Fruit fly (Drosophila melanogaster) whole organism, embryonic: ENCODE results near the gene Pdhb.

ENCODE experiments used
- CG11695 ChIP-seq: fragments of 200-800 bp; sonication (Bioruptor generic); IDR thresholded peaks from 3 replicates; pipeline ENCODE4 v1.3.6; 2022; ENCODE audit warnings: missing biosample characterization, missing genetic modification characterization
- CG11723 ChIP-seq: fragments of 200-800 bp; sonication (Bioruptor generic); optimal IDR thresholded peaks from 2 replicates; lab custom pipeline; 2017; ENCODE audit warnings: missing biosample characterization, mild to moderate bottlenecking, missing genetic modification characterization
- CG12155 ChIP-seq: fragments of 200-800 bp; sonication (Bioruptor generic); optimal IDR thresholded peaks from 3 replicates; lab custom pipeline; 2016; ENCODE audit warnings: missing biosample characterization, missing genetic modification characterization
- CG1647 ChIP-seq: fragments of 200-800 bp; sonication (Bioruptor generic); optimal IDR thresholded peaks from 3 replicates; lab custom pipeline; 2016; ENCODE audit warnings: missing biosample characterization, missing genetic modification characterization
- CG1832 ChIP-seq: fragments of 200-800 bp; sonication (Bioruptor generic); optimal IDR thresholded peaks from 2 replicates; lab custom pipeline; 2017; ENCODE audit warnings: missing biosample characterization, mild to moderate bottlenecking, missing genetic modification characterization, inconsistent platforms
- CG2116 ChIP-seq: fragments of 200-800 bp; sonication (Bioruptor generic); optimal IDR thresholded peaks from 3 replicates; lab custom pipeline; 2018; ENCODE audit warnings: missing biosample characterization, mild to moderate bottlenecking, missing genetic modification characterization
- CG2678 ChIP-seq: fragments of 200-800 bp; sonication (Bioruptor generic); optimal IDR thresholded peaks from 3 replicates; lab custom pipeline; 2019; ENCODE audit warnings: missing biosample characterization, mild to moderate bottlenecking, missing genetic modification characterization, moderate library complexity
- CG4360 ChIP-seq: fragments of 200-800 bp; sonication (Bioruptor generic); IDR thresholded peaks from 2 replicates; pipeline ENCODE4 v1.3.6; 2022; ENCODE audit warnings: missing biosample characterization, missing genetic modification characterization
- CG4617 ChIP-seq: fragments of 200-800 bp; sonication (Bioruptor generic); optimal IDR thresholded peaks from 3 replicates; lab custom pipeline; 2016; ENCODE audit warnings: missing biosample characterization, missing genetic modification characterization, borderline replicate concordance
- CG4820 ChIP-seq: fragments of 200-800 bp; sonication (Bioruptor generic); optimal IDR thresholded peaks from 3 replicates; lab custom pipeline; 2016; ENCODE audit warnings: missing biosample characterization, missing genetic modification characterization
- CG6683 ChIP-seq: fragments of 200-800 bp; sonication (Bioruptor generic); optimal IDR thresholded peaks from 2 replicates; lab custom pipeline; 2017; ENCODE audit warnings: missing biosample characterization, mild to moderate bottlenecking, missing genetic modification characterization, missing genetic modification reagents
- CG6689 ChIP-seq: fragments of 200-800 bp; sonication (Bioruptor generic); IDR thresholded peaks from 2 replicates; pipeline ENCODE4 v1.3.6; 2022; ENCODE audit warnings: missing biosample characterization, missing genetic modification characterization
- CG7786 ChIP-seq: fragments of 200-800 bp; sonication (Bioruptor generic); optimal IDR thresholded peaks from 2 replicates; lab custom pipeline; 2016; ENCODE audit warnings: missing biosample characterization, missing genetic modification characterization
- CG7963 ChIP-seq: fragments of 200-800 bp; sonication (Bioruptor generic); IDR thresholded peaks from 3 replicates; pipeline ENCODE4 v1.3.6; 2022; ENCODE audit warnings: missing biosample characterization, missing genetic modification characterization; ENCODE audit not compliant: partially characterized antibody
- CG7987 ChIP-seq: fragments of 200-800 bp; sonication (Bioruptor generic); optimal IDR thresholded peaks from 2 replicates; lab custom pipeline; 2018; ENCODE audit warnings: missing biosample characterization, mild to moderate bottlenecking, missing genetic modification characterization, moderate library complexity
- CG8359 ChIP-seq: fragments of 200-800 bp; sonication (Bioruptor generic); optimal IDR thresholded peaks from 2 replicates; lab custom pipeline; 2017; ENCODE audit warnings: missing biosample characterization, mild to moderate bottlenecking, missing genetic modification characterization, borderline replicate concordance
- CG8388 ChIP-seq: fragments of 200-800 bp; sonication (Bioruptor generic); optimal IDR thresholded peaks from 2 replicates; lab custom pipeline; 2019; ENCODE audit warnings: missing biosample characterization, mild to moderate bottlenecking, missing genetic modification characterization, moderate library complexity
- Doc3 ChIP-seq: fragments of 200-800 bp; sonication (Bioruptor generic); IDR thresholded peaks from 3 replicates; pipeline ENCODE4 v1.3.6; 2022; ENCODE audit warnings: missing biosample characterization, missing genetic modification characterization; ENCODE audit not compliant: partially characterized antibody
- E2f1 ChIP-seq: fragments of 200-800 bp; sonication (Bioruptor generic); IDR thresholded peaks from 2 replicates; pipeline ENCODE4 v1.3.6; 2022; ENCODE audit warnings: missing biosample characterization, missing genetic modification characterization
- Hmr ChIP-seq: fragments of 200-800 bp; sonication (Bioruptor generic); optimal IDR thresholded peaks from 3 replicates; lab custom pipeline; 2017; ENCODE audit warnings: mild to moderate bottlenecking, missing biosample characterization, missing genetic modification reagents, missing genetic modification characterization
- MTF-1 ChIP-seq: fragments of 200-800 bp; sonication (Bioruptor generic); optimal IDR thresholded peaks from 2 replicates; lab custom pipeline; 2018; ENCODE audit warnings: missing biosample characterization, mild to moderate bottlenecking, missing genetic modification characterization, borderline replicate concordance
- Optix ChIP-seq: fragments of 200-800 bp; sonication (Bioruptor generic); IDR thresholded peaks from 3 replicates; pipeline ENCODE4 v1.3.6; 2022; ENCODE audit warnings: missing biosample characterization, missing genetic modification characterization
- Poxn ChIP-seq: fragments of 200-800 bp; sonication (Bioruptor generic); IDR thresholded peaks from 2 replicates; pipeline ENCODE4 v1.3.6; 2022; ENCODE audit warnings: missing biosample characterization, missing genetic modification characterization
- TFAM ChIP-seq: fragments of 200-800 bp; sonication (Bioruptor generic); optimal IDR thresholded peaks from 2 replicates; lab custom pipeline; 2017; ENCODE audit warnings: missing biosample characterization, missing genetic modification characterization, inconsistent platforms
- Trl ChIP-seq, 3 experiments: fragments of >200 bp in 2 of 3; fragments of 200-800 bp in 1 of 3; sonication (Bioruptor generic) in 1 of 3; optimal IDR thresholded peaks; 2 replicates in 1 of 3; 3 replicates in 2 of 3; lab custom pipeline; 2016 to 2017; ENCODE audit warnings: missing biosample characterization in 1 of 3, missing genetic modification characterization in 1 of 3
- ab ChIP-seq: fragments of 200-800 bp; sonication (Bioruptor generic); optimal IDR thresholded peaks from 2 replicates; lab custom pipeline; 2016; ENCODE audit warnings: missing biosample characterization, missing genetic modification characterization
- abd-A ChIP-seq: fragments of 200-800 bp; sonication (Bioruptor generic); optimal IDR thresholded peaks from 3 replicates; lab custom pipeline; 2019; ENCODE audit warnings: missing biosample characterization, mild to moderate bottlenecking, missing genetic modification characterization, moderate library complexity
- aop ChIP-seq: fragments of 200-800 bp; sonication (Bioruptor generic); IDR thresholded peaks from 2 replicates; pipeline ENCODE4 v1.3.6; 2022; ENCODE audit warnings: missing biosample characterization, missing genetic modification characterization
- ash1 ChIP-seq: fragments of 200-800 bp; sonication (Bioruptor generic); optimal IDR thresholded peaks from 2 replicates; lab custom pipeline; 2018; ENCODE audit warnings: missing biosample characterization, mild to moderate bottlenecking, missing genetic modification characterization
- bcd ChIP-seq: fragments of 200-800 bp; sonication (Bioruptor generic); optimal IDR thresholded peaks from 2 replicates; lab custom pipeline; 2017; ENCODE audit warnings: missing biosample characterization, mild to moderate bottlenecking, missing genetic modification characterization
- bigmax ChIP-seq: fragments of 200-800 bp; sonication (Bioruptor generic); optimal IDR thresholded peaks from 2 replicates; lab custom pipeline; 2018; ENCODE audit warnings: missing biosample characterization, mild to moderate bottlenecking, missing genetic modification characterization
- crol ChIP-seq: fragments of 200-800 bp; sonication (Bioruptor generic); IDR thresholded peaks from 2 replicates; pipeline ENCODE4 v1.3.6; 2022; ENCODE audit warnings: missing biosample characterization, missing genetic modification characterization
- ems ChIP-seq: fragments of 200-800 bp; sonication (Bioruptor generic); optimal IDR thresholded peaks from 3 replicates; lab custom pipeline; 2016; ENCODE audit warnings: missing biosample characterization, missing genetic modification characterization
- fu2 ChIP-seq: fragments of 200-800 bp; sonication (Bioruptor generic); optimal IDR thresholded peaks from 2 replicates; lab custom pipeline; 2016; ENCODE audit warnings: missing biosample characterization, missing genetic modification characterization
- hb ChIP-seq: fragments of 200-800 bp; sonication (Bioruptor generic); IDR thresholded peaks from 3 replicates; pipeline ENCODE4 v1.3.6; 2022; ENCODE audit warnings: missing biosample characterization, missing genetic modification characterization; ENCODE audit not compliant: partially characterized antibody
- hbn ChIP-seq: fragments of 200-800 bp; sonication (Bioruptor generic); IDR thresholded peaks from 2 replicates; pipeline ENCODE4 v1.3.6; 2022; ENCODE audit warnings: missing biosample characterization, missing genetic modification characterization; ENCODE audit not compliant: partially characterized antibody
- inv ChIP-seq: fragments of 200-800 bp; sonication (Bioruptor generic); IDR thresholded peaks from 2 replicates; pipeline ENCODE4 v1.3.6; 2022; ENCODE audit warnings: missing biosample characterization, missing genetic modification characterization; ENCODE audit not compliant: partially characterized antibody
- jigr1 ChIP-seq: fragments of 200-800 bp; sonication (Bioruptor generic); IDR thresholded peaks from 3 replicates; pipeline ENCODE4 v1.3.6; 2022; ENCODE audit warnings: missing biosample characterization, missing genetic modification characterization
- klu ChIP-seq: fragments of 200-800 bp; sonication (Bioruptor generic); IDR thresholded peaks from 2 replicates; pipeline ENCODE4 v1.3.6; 2022; ENCODE audit warnings: missing biosample characterization, missing genetic modification characterization
- lov ChIP-seq, 2 experiments: fragments of 200-800 bp in 1 of 2; fragments of >200 bp in 1 of 2; sonication (Bioruptor generic) in 1 of 2; IDR thresholded peaks in 1 of 2; optimal IDR thresholded peaks in 1 of 2; 2 replicates in 1 of 2; 3 replicates in 1 of 2; pipeline versions ENCODE4 v1.3.6 to Lab custom; 2017 to 2022; ENCODE audit warnings: missing biosample characterization in 1 of 2, missing genetic modification characterization in 1 of 2
- mam ChIP-seq: fragments of 200-800 bp; sonication (Bioruptor generic); optimal IDR thresholded peaks from 3 replicates; lab custom pipeline; 2016; ENCODE audit warnings: missing biosample characterization, missing genetic modification characterization
- org-1 ChIP-seq: fragments of 200-800 bp; sonication (Bioruptor generic); optimal IDR thresholded peaks from 2 replicates; lab custom pipeline; 2017; ENCODE audit warnings: missing biosample characterization, missing genetic modification characterization
- p53 ChIP-seq: fragments of 200-800 bp; sonication (Bioruptor generic); optimal IDR thresholded peaks from 2 replicates; lab custom pipeline; 2016; ENCODE audit warnings: missing biosample characterization, missing genetic modification characterization
- pnt ChIP-seq: fragments of 200-800 bp; sonication (Bioruptor generic); optimal IDR thresholded peaks from 3 replicates; lab custom pipeline; 2016; ENCODE audit warnings: missing biosample characterization, missing genetic modification characterization
- ranshi ChIP-seq: fragments of 200-800 bp; sonication (Bioruptor generic); IDR thresholded peaks from 2 replicates; pipeline ENCODE4 v1.3.6; 2022; ENCODE audit warnings: missing biosample characterization, missing genetic modification characterization
- ro ChIP-seq: fragments of 200-800 bp; sonication (Bioruptor generic); IDR thresholded peaks from 2 replicates; pipeline ENCODE4 v1.3.6; 2022; ENCODE audit warnings: missing biosample characterization, missing genetic modification characterization
- row ChIP-seq: fragments of 200-800 bp; sonication (Bioruptor generic); IDR thresholded peaks from 3 replicates; pipeline ENCODE4 v1.3.6; 2022; ENCODE audit warnings: missing biosample characterization, missing genetic modification characterization
- salm ChIP-seq: fragments of 200-800 bp; sonication (Bioruptor generic); optimal IDR thresholded peaks from 2 replicates; lab custom pipeline; 2018; ENCODE audit warnings: missing biosample characterization, mild to moderate bottlenecking, missing genetic modification characterization
- tx ChIP-seq: fragments of 200-800 bp; sonication (Bioruptor generic); optimal IDR thresholded peaks from 2 replicates; lab custom pipeline; 2016; ENCODE audit warnings: missing biosample characterization, missing genetic modification characterization
- vvl ChIP-seq: fragments of 200-800 bp; sonication (Bioruptor generic); IDR thresholded peaks from 2 replicates; pipeline ENCODE4 v1.3.6; 2022; ENCODE audit warnings: missing biosample characterization, missing genetic modification characterization

Gene Pdhb

DNA sequence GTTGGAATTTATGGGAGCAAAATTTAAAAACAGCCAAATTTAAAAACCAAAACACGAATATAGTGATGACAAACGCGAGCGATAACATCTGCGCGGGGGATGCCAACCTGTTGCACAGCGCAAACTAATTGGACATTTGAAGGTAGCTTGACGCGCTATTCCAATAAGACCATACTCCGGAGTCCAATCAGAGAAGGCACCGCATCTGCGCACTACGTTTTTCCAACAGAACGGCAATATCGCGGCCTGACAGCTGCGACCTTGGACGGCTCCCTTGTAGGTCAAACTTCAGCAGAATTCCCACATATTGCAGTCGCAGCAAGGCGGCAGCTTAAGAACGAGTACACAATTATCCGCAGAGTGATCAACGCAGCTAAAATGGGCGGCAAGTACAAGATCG is 35.2 kb downstream of the Pdhb start, which contains the start of the genes CG11882 and Pglym78 (continued):
- TF ChIP-seq tx (peak; percentile 34), bigmax (peak; percentile 4), E2f1 (GFP tag; lab: Robert Waterston, UW) (peak; percentile 49), ash1 (GFP tag; lab: Kevin White, UChicago) (no peak), aop (GFP tag; lab: Robert Waterston, UW) (no peak), CG12155 (GFP tag; lab: Kevin White, UChicago) (peak; percentile 57), lov (optimal IDR thresholded peaks at IDR 0.05; lab: Kevin White, UChicago) (no peak), lov (GFP tag; IDR thresholded peaks at IDR 0.05; lab: Robert Waterston, UW) (no peak), p53 (GFP tag; lab: Kevin White, UChicago) (peak; percentile 41), CG7987 (GFP tag; lab: Kevin White, UChicago) (peak; percentile 75), vvl (GFP tag; lab: Robert Waterston, UW) (peak; percentile 83), CG7963 (no peak), TFAM (no peak), CG6683 (GFP tag; lab: Kevin White, UChicago) (no peak), Hmr (GFP tag; lab: Kevin White, UChicago) (peak; percentile 73), jigr1 (GFP tag; lab: Robert Waterston, UW) (no peak), klu (GFP tag; lab: Robert Waterston, UW) (no peak), hbn (GFP tag; lab: Robert Waterston, UW) (peak; percentile 57; the same call in 1 of the 2 replicates), pnt (GFP tag; lab: Kevin White, UChicago) (peak; percentile 32), Trl (optimal IDR thresholded peaks at IDR 0.05; lab: Kevin White, UChicago) (no peak), Trl (GFP tag; optimal IDR thresholded peaks at IDR 0.05; lab: Kevin White, UChicago) (peak; percentile 64), bcd (GFP tag; lab: Kevin White, UChicago) (peak; percentile 37), crol (GFP tag; lab: Robert Waterston, UW) (peak; percentile 52; the same call in 1 of the 2 replicates), CG4820 (GFP tag; lab: Kevin White, UChicago) (no peak), row (peak; percentile 59), CG2116 (GFP tag; lab: Kevin White, UChicago) (peak; percentile 74), CG6689 (GFP tag; lab: Robert Waterston, UW) (peak; percentile 22; the same call in 1 of the 2 replicates), Doc3 (GFP tag; lab: Robert Waterston, UW) (no peak), ems (GFP tag; lab: Kevin White, UChicago) (no peak), MTF-1 (GFP tag; lab: Kevin White, UChicago) (peak; percentile 45), org-1 (GFP tag; lab: Kevin White, UChicago) (no peak), salm (tag; lab: Kevin White, UChicago) (peak; percentile 8), ro (GFP tag; lab: Robert Waterston, UW) (no peak)

DNA sequence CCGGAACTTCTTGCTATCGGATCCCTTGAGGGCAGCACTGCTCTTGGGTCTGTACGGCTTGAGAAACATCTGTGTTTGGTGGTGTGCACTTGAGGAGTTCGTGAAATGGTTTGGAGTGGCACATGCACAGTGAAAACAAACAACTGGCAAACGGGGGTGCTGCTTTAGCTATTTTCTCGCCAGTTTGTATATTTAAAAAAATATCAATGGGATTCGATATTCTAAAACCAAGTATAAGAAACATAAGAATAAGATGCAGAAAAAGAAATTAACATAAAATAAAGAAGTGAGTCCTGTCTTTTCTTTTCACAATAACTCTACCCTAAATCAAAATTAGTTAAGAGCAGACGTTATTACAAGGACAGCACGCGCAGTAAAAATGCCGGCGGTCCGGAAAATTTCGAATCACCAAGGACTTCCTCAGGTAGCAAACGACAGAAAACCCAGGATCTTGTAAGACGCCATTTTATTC is 38.8 kb downstream of the Pdhb start, which contains the start of gene eIF2D:
Gene eIF2D, minus strand, starts transcription at position 174 of the 472 bp plus-strand sequence.
- TF ChIP-seq CG8388 (peak; percentile 45), Poxn (no peak), CG7786 (peak; percentile 35), abd-A (tag; lab: Kevin White, UChicago) (no peak), ranshi (GFP tag; lab: Robert Waterston, UW) (peak; percentile 64; the same call in 1 of the 2 replicates), inv (GFP tag; lab: Robert Waterston, UW) (no peak), CG1832 (no peak), hb (GFP tag; lab: Robert Waterston, UW) (no peak), CG8359 (GFP tag; lab: Kevin White, UChicago) (no peak), CG12155 (GFP tag; lab: Kevin White, UChicago) (peak; percentile 36), CG2678 (tag; lab: Kevin White, UChicago) (peak; percentile 74), ab (GFP tag; lab: Kevin White, UChicago) (no peak), Optix (no peak), CG11695 (GFP tag; lab: Robert Waterston, UW) (peak; percentile 78), CG1647 (GFP tag; lab: Kevin White, UChicago) (no peak), mam (peak; percentile 45), fu2 (GFP tag; lab: Kevin White, UChicago) (no peak), CG11723 (GFP tag; lab: Kevin White, UChicago) (no peak), CG4360 (GFP tag; lab: Robert Waterston, UW) (0 out of 2 replicates have a peak, but pooled peaks have one; percentile 34), CG4617 (GFP tag; lab: Kevin White, UChicago) (peak; percentile 47)
